Fruit fly (Drosophila melanogaster) whole organism, prepupa: ENCODE results near the gene Vps26.

ENCODE experiments used
- Blimp-1 ChIP-seq: fragments of 200-800 bp; sonication (Bioruptor generic); optimal IDR thresholded peaks from 3 replicates; lab custom pipeline; 2017; ENCODE audit warnings: missing biosample characterization, missing genetic modification characterization, mild to moderate bottlenecking, moderate library complexity, missing genetic modification reagents
- CG11902 ChIP-seq: fragments of 200-800 bp; sonication (Bioruptor generic); optimal IDR thresholded peaks from 3 replicates; lab custom pipeline; 2016; ENCODE audit warnings: missing biosample characterization, missing genetic modification characterization
- CG15336 ChIP-seq: fragments of 200-800 bp; sonication (Bioruptor generic); IDR thresholded peaks from 2 replicates; pipeline ENCODE4 v1.3.6; 2022; ENCODE audit warnings: missing biosample characterization, missing genetic modification characterization
- CG1621 ChIP-seq: fragments of 200-800 bp; sonication (Bioruptor generic); optimal IDR thresholded peaks from 3 replicates; lab custom pipeline; 2018; ENCODE audit warnings: missing biosample characterization, mild to moderate bottlenecking, missing genetic modification characterization
- CG34406 ChIP-seq: fragments of 200-800 bp; sonication (Bioruptor generic); optimal IDR thresholded peaks from 3 replicates; lab custom pipeline; 2016; ENCODE audit warnings: missing biosample characterization, missing genetic modification characterization
- CG3919 ChIP-seq: fragments of 200-800 bp; sonication (Bioruptor generic); optimal IDR thresholded peaks from 3 replicates; lab custom pipeline; 2016; ENCODE audit warnings: missing biosample characterization, missing genetic modification characterization
- CG4318 ChIP-seq: fragments of 200-800 bp; sonication (Bioruptor generic); optimal IDR thresholded peaks from 3 replicates; lab custom pipeline; 2017; ENCODE audit warnings: missing biosample characterization, mild to moderate bottlenecking, missing genetic modification characterization
- CG6163 ChIP-seq: fragments of 200-800 bp; sonication (Bioruptor generic); IDR thresholded peaks from 3 replicates; pipeline ENCODE4 v1.3.6; 2022; ENCODE audit warnings: missing biosample characterization, missing genetic modification characterization
- CG6276 ChIP-seq: fragments of 200-800 bp; sonication (Bioruptor generic); optimal IDR thresholded peaks from 2 replicates; lab custom pipeline; 2017; ENCODE audit warnings: missing biosample characterization, mild to moderate bottlenecking, missing genetic modification characterization
- CG6854 ChIP-seq: fragments of 200-800 bp; sonication (Bioruptor generic); optimal IDR thresholded peaks from 2 replicates; lab custom pipeline; 2017; ENCODE audit warnings: missing biosample characterization, mild to moderate bottlenecking, missing genetic modification characterization
- CG8119 ChIP-seq: fragments of 200-800 bp; sonication (Bioruptor generic); IDR thresholded peaks from 3 replicates; pipeline ENCODE4 v1.3.6; 2022; ENCODE audit warnings: missing biosample characterization, missing genetic modification characterization
- CG8319 ChIP-seq: fragments of 200-800 bp; sonication (Bioruptor generic); optimal IDR thresholded peaks from 3 replicates; lab custom pipeline; 2016; ENCODE audit warnings: missing biosample characterization, missing genetic modification characterization
- CG8632 ChIP-seq: fragments of 200-800 bp; sonication (Bioruptor generic); optimal IDR thresholded peaks from 3 replicates; lab custom pipeline; 2016; ENCODE audit warnings: missing biosample characterization, missing genetic modification characterization
- Eip78C ChIP-seq: fragments of 200-800 bp; sonication (Bioruptor generic); peaks from one replicate; lab custom pipeline; 2016; ENCODE audit warnings: missing biosample characterization, missing genetic modification characterization
- Eip93F ChIP-seq: fragments of 200-800 bp; sonication (Bioruptor generic); optimal IDR thresholded peaks from 2 replicates; lab custom pipeline; 2016; ENCODE audit warnings: missing biosample characterization, mild to moderate bottlenecking, missing genetic modification characterization
- Ets21C ChIP-seq: fragments of 200-800 bp; sonication (Bioruptor generic); optimal IDR thresholded peaks from 3 replicates; lab custom pipeline; 2016; ENCODE audit warnings: missing biosample characterization, missing genetic modification characterization
- Ets96B ChIP-seq: fragments of 200-800 bp; optimal IDR thresholded peaks from 2 replicates; lab custom pipeline; 2019; ENCODE audit warnings: missing biosample characterization, mild to moderate bottlenecking, missing genetic modification characterization, moderate library complexity
- Gug ChIP-seq: fragments of 200-800 bp; sonication (Bioruptor generic); IDR thresholded peaks from 2 replicates; pipeline ENCODE4 v1.3.6; 2022; ENCODE audit warnings: missing biosample characterization, missing genetic modification characterization
- Hr38 ChIP-seq: sonication (Bioruptor generic); optimal IDR thresholded peaks from 2 replicates; lab custom pipeline; 2016; ENCODE audit warnings: missing biosample characterization, missing genetic modification characterization
- Hr39 ChIP-seq: fragments of 200-800 bp; sonication (Bioruptor generic); optimal IDR thresholded peaks from 2 replicates; lab custom pipeline; 2016; ENCODE audit warnings: missing biosample characterization, missing genetic modification characterization
- Lpt ChIP-seq: fragments of 200-800 bp; sonication (Bioruptor generic); optimal IDR thresholded peaks from 3 replicates; lab custom pipeline; 2016; ENCODE audit warnings: missing biosample characterization, missing genetic modification characterization
- Met ChIP-seq: fragments of 200-800 bp; sonication (Bioruptor generic); optimal IDR thresholded peaks from 3 replicates; lab custom pipeline; 2016; ENCODE audit warnings: missing biosample characterization, missing genetic modification characterization
- Smox ChIP-seq: fragments of 200-800 bp; sonication (Bioruptor generic); optimal IDR thresholded peaks from 3 replicates; lab custom pipeline; 2016; ENCODE audit warnings: missing biosample characterization, missing genetic modification characterization
- Sox102F ChIP-seq: fragments of 200-800 bp; sonication (Bioruptor generic); optimal IDR thresholded peaks from 2 replicates; lab custom pipeline; 2016; ENCODE audit warnings: missing biosample characterization, mild to moderate bottlenecking, missing genetic modification characterization
- Sox15 ChIP-seq: fragments of 200-800 bp; sonication (Bioruptor generic); optimal IDR thresholded peaks from 3 replicates; lab custom pipeline; 2016; ENCODE audit warnings: missing biosample characterization, missing genetic modification characterization
- acj6 ChIP-seq: fragments of 200-800 bp; sonication (Bioruptor generic); optimal IDR thresholded peaks from 3 replicates; lab custom pipeline; 2016; ENCODE audit warnings: missing biosample characterization, missing genetic modification characterization
- cyc ChIP-seq: fragments of 200-800 bp; sonication (Bioruptor generic); optimal IDR thresholded peaks from 3 replicates; lab custom pipeline; 2016; ENCODE audit warnings: missing biosample characterization, missing genetic modification characterization
- dac ChIP-seq: fragments of 200-800 bp; sonication (Bioruptor generic); optimal IDR thresholded peaks from 2 replicates; lab custom pipeline; 2017; ENCODE audit warnings: missing biosample characterization, mild to moderate bottlenecking, missing genetic modification characterization
- dsx ChIP-seq: fragments of 200-800 bp; optimal IDR thresholded peaks from 3 replicates; lab custom pipeline; 2019; ENCODE audit warnings: missing biosample characterization, mild to moderate bottlenecking, missing genetic modification characterization, moderate library complexity; ENCODE audit not compliant: poor library complexity, severe bottlenecking
- fd59A ChIP-seq: fragments of 200-800 bp; sonication (Bioruptor generic); optimal IDR thresholded peaks from 2 replicates; lab custom pipeline; 2017; ENCODE audit warnings: missing biosample characterization, mild to moderate bottlenecking, missing genetic modification characterization, missing genetic modification reagents
- fkh ChIP-seq: fragments of 200-800 bp; sonication (Bioruptor generic); optimal IDR thresholded peaks from 3 replicates; lab custom pipeline; 2017; ENCODE audit warnings: missing biosample characterization, mild to moderate bottlenecking, missing genetic modification characterization, moderate library complexity
- net ChIP-seq: fragments of 200-800 bp; sonication (Bioruptor generic); optimal IDR thresholded peaks from 3 replicates; lab custom pipeline; 2016; ENCODE audit warnings: missing biosample characterization, missing genetic modification characterization
- pdm3 ChIP-seq: fragments of 200-800 bp; sonication (Bioruptor generic); optimal IDR thresholded peaks from 3 replicates; lab custom pipeline; 2016; ENCODE audit warnings: missing biosample characterization, missing genetic modification characterization
- salr ChIP-seq, 2 experiments: fragments of 200-800 bp; sonication (Bioruptor generic); optimal IDR thresholded peaks; 3 replicates each; lab custom pipeline; 2016 to 2018; ENCODE audit warnings: missing biosample characterization in 2 of 2, missing genetic modification characterization in 2 of 2, mild to moderate bottlenecking in 1 of 2
- svp ChIP-seq: fragments of 200-800 bp; sonication (Bioruptor generic); peaks from one replicate; lab custom pipeline; 2016; ENCODE audit warnings: missing biosample characterization, missing genetic modification characterization
- topi ChIP-seq: fragments of 200-800 bp; sonication (Bioruptor generic); optimal IDR thresholded peaks from 3 replicates; lab custom pipeline; 2016; ENCODE audit warnings: missing biosample characterization, missing genetic modification characterization
- vri ChIP-seq: fragments of 200-800 bp; sonication (Bioruptor generic); optimal IDR thresholded peaks from 3 replicates; lab custom pipeline; 2016; ENCODE audit warnings: missing biosample characterization, mild to moderate bottlenecking, missing genetic modification characterization

Gene Vps26

DNA sequence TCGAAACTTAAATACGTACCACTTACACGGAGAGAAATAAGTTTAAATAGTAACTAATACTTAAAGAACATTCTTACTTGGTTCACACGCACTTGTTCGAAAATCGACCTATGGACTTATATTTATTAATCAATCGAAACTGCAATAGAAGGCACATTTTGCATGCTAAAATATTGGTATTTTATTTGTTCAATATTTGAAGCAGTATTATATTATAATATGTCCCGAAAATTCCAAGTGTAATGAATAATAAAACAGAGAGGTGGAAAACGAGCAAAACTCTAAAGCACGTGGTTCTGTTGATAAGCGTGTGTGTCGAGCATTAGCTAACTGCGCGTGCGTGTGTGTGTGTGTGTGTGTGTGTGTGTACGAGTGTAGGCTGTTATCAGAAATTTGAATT lies 23.7 kb upstream of the Vps26 start (continued):
- TF ChIP-seq Gug (GFP tag; lab: Robert Waterston, UW) (no peak), Hr38 (GFP tag; lab: Kevin White, UChicago) (no peak), Ets21C (peak; percentile 1), CG11902 (no peak), net (GFP tag; lab: Kevin White, UChicago) (peak; percentile 13), fd59A (no peak), Ets96B (no peak), CG8119 (GFP tag; lab: Robert Waterston, UW) (no peak), dsx (GFP tag; lab: Kevin White, UChicago) (no peak), fkh (GFP tag; lab: Kevin White, UChicago) (peak; percentile 69), Sox15 (GFP tag; lab: Kevin White, UChicago) (no peak), svp (GFP tag; lab: Kevin White, UChicago) (peak; percentile 42), CG34406 (GFP tag; lab: Kevin White, UChicago) (no peak), CG6854 (GFP tag; lab: Kevin White, UChicago) (no peak), CG6163 (GFP tag; lab: Robert Waterston, UW) (no peak), Eip93F (GFP tag; lab: Kevin White, UChicago) (no peak), acj6 (peak; percentile 2), Eip78C (GFP tag; lab: Kevin White, UChicago) (peak; percentile 70), Sox102F (GFP tag; lab: Kevin White, UChicago) (peak; percentile 21), CG8319 (GFP tag; lab: Kevin White, UChicago) (no peak), dac (no peak), CG3919 (no peak), Blimp-1 (GFP tag; lab: Kevin White, UChicago) (no peak)

DNA sequence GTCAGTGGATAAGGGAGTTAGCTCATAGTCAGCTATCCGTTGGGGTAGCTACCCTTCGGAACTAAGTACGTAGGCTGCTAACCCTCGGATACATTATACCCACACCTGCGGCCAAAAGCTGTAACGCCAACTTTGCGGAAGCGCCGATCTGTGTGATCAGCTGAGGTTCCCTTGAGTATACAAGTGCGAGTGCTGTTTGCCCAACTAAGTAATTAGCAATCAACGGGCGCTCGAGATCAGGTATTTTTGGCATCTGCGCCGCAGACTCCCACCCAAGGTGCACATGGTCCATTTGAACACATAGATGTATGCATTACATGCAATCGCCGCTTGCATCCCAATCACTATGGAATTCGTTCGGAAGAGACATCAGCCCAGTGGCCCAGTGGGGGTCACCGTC lies 19.6 kb upstream of the Vps26 start:
- TF ChIP-seq CG15336 (GFP tag; lab: Robert Waterston, UW), result no peak
- no peak for TF ChIP-seq Hr39 (GFP tag; lab: Kevin White, UChicago)
- TF ChIP-seq pdm3, result no peak
- no peak for TF ChIP-seq dac
- TF ChIP-seq svp (GFP tag; lab: Kevin White, UChicago), result peak; percentile 27
- no peak for TF ChIP-seq Ets96B
- peak; percentile 81 for TF ChIP-seq fkh (GFP tag; lab: Kevin White, UChicago)
- no peak for TF ChIP-seq CG8632
- TF ChIP-seq CG34406 (GFP tag; lab: Kevin White, UChicago), result no peak
- TF ChIP-seq Gug (GFP tag; lab: Robert Waterston, UW), result no peak
- TF ChIP-seq salr (GFP tag; optimal IDR thresholded peaks at IDR 0.05; lab: Kevin White, UChicago), result no peak
- no peak for TF ChIP-seq topi (GFP tag; lab: Kevin White, UChicago)
- TF ChIP-seq Met (GFP tag; lab: Kevin White, UChicago), result no peak
- no peak for TF ChIP-seq CG1621 (tag; lab: Kevin White, UChicago)
- no peak for TF ChIP-seq Smox (GFP tag; lab: Kevin White, UChicago)
- TF ChIP-seq Blimp-1 (GFP tag; lab: Kevin White, UChicago), result no peak
- TF ChIP-seq, all 60 proteins: peak for 2

DNA sequence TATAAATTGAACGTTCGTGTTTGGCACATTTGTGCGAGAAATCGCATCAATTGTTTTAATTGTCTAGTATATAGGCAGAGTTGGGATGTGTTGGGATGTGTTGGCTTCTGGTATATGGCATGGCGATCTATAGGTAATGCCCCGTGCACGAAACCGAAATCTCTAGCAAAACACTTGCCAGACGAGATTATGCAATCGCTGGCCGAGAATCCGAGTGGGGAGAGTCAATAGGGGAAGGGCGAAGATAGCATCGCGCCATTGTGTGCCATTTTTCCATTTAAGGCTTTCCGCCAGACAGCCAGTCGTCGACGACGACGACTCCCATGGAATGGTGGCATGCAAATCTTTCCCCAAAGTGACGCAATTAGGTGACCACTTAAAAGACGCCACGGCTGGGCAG lies 18.8 kb upstream of the Vps26 start:
- TF ChIP-seq Sox102F (GFP tag; lab: Kevin White, UChicago), result no peak
- TF ChIP-seq CG6276 (GFP tag; lab: Kevin White, UChicago), result no peak
- TF ChIP-seq Eip78C (GFP tag; lab: Kevin White, UChicago), result peak; percentile 43
- TF ChIP-seq svp (GFP tag; lab: Kevin White, UChicago), result peak; percentile 76
- TF ChIP-seq CG4318 (GFP tag; lab: Kevin White, UChicago), result no peak
- TF ChIP-seq Ets96B, result no peak
- TF ChIP-seq CG6854 (GFP tag; lab: Kevin White, UChicago), result no peak
- no peak for TF ChIP-seq Hr39 (GFP tag; lab: Kevin White, UChicago)
- no peak for TF ChIP-seq CG8319 (GFP tag; lab: Kevin White, UChicago)
- TF ChIP-seq vri (GFP tag; lab: Kevin White, UChicago), result peak; percentile 62
- TF ChIP-seq cyc (GFP tag; lab: Kevin White, UChicago), result no peak
- no peak for TF ChIP-seq Lpt (GFP tag; lab: Kevin White, UChicago)
